Worm (Caenorhabditis elegans) whole organism, L1 larva: ENCODE results near the gene asp-7.
A peak's percentile ranks its signal among the peaks of the same experiment; 100 is the strongest.

Source experiments
- C04F5.9 ChIP-seq: sonication (generic microtip); optimal IDR thresholded peaks from 2 replicates; lab custom pipeline; 2016; ENCODE audit warnings: missing genetic modification characterization, missing compliant biosample characterization
- C16A3.4 ChIP-seq: fragments of 150-350 bp; optimal IDR thresholded peaks from 2 replicates; lab custom pipeline; 2014; ENCODE audit warnings: missing biosample characterization, missing genetic modification characterization
- C34B4.2 ChIP-seq: sonication (generic microtip); optimal IDR thresholded peaks from 2 replicates; lab custom pipeline; 2017; ENCODE audit warnings: mild to moderate bottlenecking, missing genetic modification characterization, missing compliant biosample characterization
- F16B12.6 ChIP-seq: fragments of 150-350 bp; optimal IDR thresholded peaks from 2 replicates; lab custom pipeline; 2014; ENCODE audit warnings: missing biosample characterization, missing genetic modification characterization
- Y116A8C.19 ChIP-seq: sonication (generic microtip); optimal IDR thresholded peaks from 2 replicates; lab custom pipeline; 2016; ENCODE audit warnings: missing compliant biosample characterization, missing genetic modification characterization, borderline replicate concordance
- aha-1 ChIP-seq: fragments of 150-350 bp; optimal IDR thresholded peaks from 2 replicates; lab custom pipeline; 2014; ENCODE audit warnings: missing biosample characterization, missing genetic modification characterization
- blmp-1 ChIP-seq: fragments of 150-350 bp; optimal IDR thresholded peaks from 2 replicates; lab custom pipeline; 2014; ENCODE audit warnings: missing biosample characterization, missing genetic modification characterization
- ceh-8 ChIP-seq: fragments of 200-800 bp; sonication (Bioruptor generic); optimal IDR thresholded peaks from 2 replicates; lab custom pipeline; 2018; ENCODE audit warnings: mild to moderate bottlenecking, missing genetic modification characterization, moderate library complexity, missing compliant biosample characterization
- ceh-88 ChIP-seq: fragments of 200-800 bp; sonication (Bioruptor generic); IDR thresholded peaks from 2 replicates; pipeline ENCODE4 v1.3.6; 2022; ENCODE audit warnings: missing genetic modification characterization, missing compliant biosample characterization
- ceh-90 ChIP-seq: sonication (generic microtip); optimal IDR thresholded peaks from 2 replicates; lab custom pipeline; 2016; ENCODE audit warnings: missing genetic modification characterization, missing compliant biosample characterization
- dpl-1 ChIP-seq, 3 experiments: fragments of 150-350 bp in 2 of 3; sonication (generic microtip) in 1 of 3; optimal IDR thresholded peaks; 2 replicates each; lab custom pipeline; 2014 to 2017; ENCODE audit warnings: missing biosample characterization in 3 of 3, missing genetic modification characterization in 3 of 3, missing genetic modification reagents in 3 of 3
- efl-1 ChIP-seq, 4 experiments: fragments of 150-350 bp; optimal IDR thresholded peaks in 3 of 4; peaks in 1 of 4; 1 replicate in 1 of 4; 2 replicates in 3 of 4; lab custom pipeline; 2014; ENCODE audit warnings: missing biosample characterization in 2 of 4, missing genetic modification characterization in 2 of 4, missing genetic modification reagents in 2 of 4
- egl-13 ChIP-seq: sonication (generic microtip); optimal IDR thresholded peaks from 2 replicates; lab custom pipeline; 2016; ENCODE audit warnings: missing genotype, missing genetic modification reagents, missing genetic modification characterization, missing compliant biosample characterization
- elt-2 ChIP-seq: sonication (generic microtip); optimal IDR thresholded peaks from 2 replicates; lab custom pipeline; 2016; ENCODE audit warnings: missing genetic modification characterization, mild to moderate bottlenecking, inconsistent platforms, missing compliant biosample characterization, missing genetic modification reagents
- ets-5 ChIP-seq: fragments of 200-800 bp; sonication (Bioruptor generic); IDR thresholded peaks from 2 replicates; pipeline ENCODE4 v1.3.6; 2022; ENCODE audit warnings: missing genetic modification characterization, missing compliant biosample characterization
- fkh-10 ChIP-seq: sonication (generic microtip); optimal IDR thresholded peaks from 2 replicates; lab custom pipeline; 2017; ENCODE audit warnings: missing biosample characterization, missing genetic modification reagents, missing genetic modification characterization
- hlh-4 ChIP-seq: sonication (generic microtip); optimal IDR thresholded peaks from 2 replicates; lab custom pipeline; 2016; ENCODE audit warnings: mild to moderate bottlenecking, missing genetic modification characterization, missing compliant biosample characterization
- lin-15B ChIP-seq: fragments of 150-350 bp; sonication (generic microtip); optimal IDR thresholded peaks from 3 replicates; lab custom pipeline; 2014; ENCODE audit warnings: missing biosample characterization, missing genetic modification characterization
- lin-39 ChIP-seq: fragments of 150-350 bp; optimal IDR thresholded peaks from 2 replicates; lab custom pipeline; 2014; ENCODE audit warnings: missing biosample characterization, missing genetic modification reagents, missing genetic modification characterization
- lir-3 ChIP-seq: sonication (generic microtip); optimal IDR thresholded peaks from 2 replicates; lab custom pipeline; 2016; ENCODE audit warnings: mild to moderate bottlenecking, missing genetic modification characterization, moderate library complexity, missing compliant biosample characterization; ENCODE audit not compliant: poor library complexity
- mab-9 ChIP-seq: fragments of 200-800 bp; sonication (Bioruptor generic); IDR thresholded peaks from 2 replicates; pipeline ENCODE4 v1.3.6; 2022; ENCODE audit warnings: missing genetic modification reagents, missing genetic modification characterization, missing compliant biosample characterization
- mdl-1 ChIP-seq, 2 experiments: fragments of 150-350 bp; optimal IDR thresholded peaks; 2 replicates each; lab custom pipeline; 2014 to 2017; ENCODE audit warnings: missing biosample characterization in 2 of 2, missing genetic modification characterization in 2 of 2, inconsistent platforms in 1 of 2
- nhr-11 ChIP-seq: fragments of 150-350 bp; optimal IDR thresholded peaks from 2 replicates; lab custom pipeline; 2014; ENCODE audit warnings: missing biosample characterization, missing genetic modification characterization
- nhr-237 ChIP-seq: fragments of 150-350 bp; optimal IDR thresholded peaks from 2 replicates; lab custom pipeline; 2014; ENCODE audit warnings: missing biosample characterization, missing genetic modification characterization
- nhr-28 ChIP-seq: fragments of 150-350 bp; optimal IDR thresholded peaks from 2 replicates; lab custom pipeline; 2014; ENCODE audit warnings: missing biosample characterization, missing genetic modification characterization
- nhr-71 ChIP-seq: sonication (generic microtip); optimal IDR thresholded peaks from 2 replicates; lab custom pipeline; 2016; ENCODE audit warnings: mild to moderate bottlenecking, missing genetic modification characterization, moderate library complexity, missing compliant biosample characterization
- nhr-85 ChIP-seq: sonication (generic microtip); peaks from one replicate; lab custom pipeline; 2016; ENCODE audit warnings: missing genetic modification characterization, inconsistent platforms, missing compliant biosample characterization
- pax-3 ChIP-seq: fragments of 200-800 bp; sonication (Bioruptor generic); optimal IDR thresholded peaks from 2 replicates; lab custom pipeline; 2018; ENCODE audit warnings: mild to moderate bottlenecking, missing genetic modification characterization, moderate library complexity, missing compliant biosample characterization
- skn-1 ChIP-seq: fragments of 150-350 bp; optimal IDR thresholded peaks from 2 replicates; lab custom pipeline; 2014; ENCODE audit warnings: missing biosample characterization, missing genetic modification characterization
- snpc-4 ChIP-seq: fragments of 150-350 bp; optimal IDR thresholded peaks from 2 replicates; lab custom pipeline; 2014; ENCODE audit warnings: missing biosample characterization, missing genetic modification characterization
- sox-4 ChIP-seq: sonication (generic microtip); optimal IDR thresholded peaks from 2 replicates; lab custom pipeline; 2016; ENCODE audit warnings: missing genetic modification characterization, missing compliant biosample characterization
- sptf-1 ChIP-seq: fragments of 150-350 bp; optimal IDR thresholded peaks from 2 replicates; lab custom pipeline; 2014; ENCODE audit warnings: missing biosample characterization, missing genetic modification characterization
- unc-86 ChIP-seq: sonication (generic microtip); optimal IDR thresholded peaks from 2 replicates; lab custom pipeline; 2016; ENCODE audit warnings: missing genetic modification characterization, missing compliant biosample characterization
- vab-15 ChIP-seq: sonication (generic microtip); optimal IDR thresholded peaks from 2 replicates; lab custom pipeline; 2017; ENCODE audit warnings: missing genotype, mild to moderate bottlenecking, missing genetic modification characterization, missing compliant biosample characterization
- zag-1 ChIP-seq: fragments of 150-350 bp; optimal IDR thresholded peaks from 2 replicates; lab custom pipeline; 2014; ENCODE audit warnings: missing biosample characterization, missing genetic modification characterization
- ztf-11 ChIP-seq, 2 experiments: sonication (generic microtip); optimal IDR thresholded peaks; 2 replicates each; lab custom pipeline; 2016 to 2017; ENCODE audit warnings: missing genetic modification characterization in 2 of 2, missing biosample characterization in 1 of 2, missing compliant biosample characterization in 1 of 2

Gene asp-7

ce11 chrV:2987407-2987806 is 40.7 kb upstream of the asp-7 start, which contains the start of gene srh-85:
Gene srh-85, minus strand, starts transcription at chrV:2987507.
- TF ChIP-seq nhr-71 (no peak), lin-39 (tag; lab: Kevin White, UChicago) (no peak), efl-1 (optimal IDR thresholded peaks at IDR 0.05; lab: Kevin White, UChicago) (no peak), efl-1 (GFP tag; optimal IDR thresholded peaks at IDR 0.05 in 1 of 2; lab: Kevin White, UChicago) (peak in 1 of 2 experiments; percentile 62)
- TF ChIP-seq, all 84 proteins: peak for 1

- TF ChIP-seq fkh-10 (GFP tag; lab: Kevin White, UChicago) (no peak), ceh-88 (GFP tag; lab: Robert Waterston, UW) (no peak), unc-86 (no peak), hlh-4 (tag; lab: Kevin White, UChicago) (no peak), nhr-237 (no peak), dpl-1 (GFP tag; optimal IDR thresholded peaks at IDR 0.05; lab: Kevin White, UChicago) (no peak), ztf-11 (tag; optimal IDR thresholded peaks at IDR 0.05; lab: Kevin White, UChicago) (no peak), lin-39 (tag; lab: Kevin White, UChicago) (no peak), nhr-71 (no peak), egl-13 (tag; lab: Kevin White, UChicago) (no peak), ets-5 (GFP tag; lab: Robert Waterston, UW) (no peak), F16B12.6 (tag; lab: Kevin White, UChicago) (no peak), sox-4 (no peak), nhr-11 (tag; lab: Kevin White, UChicago) (no peak), snpc-4 (tag; lab: Kevin White, UChicago) (no peak), Y116A8C.19 (tag; lab: Kevin White, UChicago) (no peak), elt-2 (tag; lab: Kevin White, UChicago) (no peak), vab-15 (tag; lab: Kevin White, UChicago) (no peak), skn-1 (no peak), nhr-28 (tag; lab: Kevin White, UChicago) (no peak)
Observed at ce11 chrV:2991485-2991884, 36.6 kb upstream of the asp-7 start, which contains the start of gene srw-121. Gene srw-121, minus strand, starts transcription at chrV:2991585.

ce11 chrV:2992060-2992459 is 36.0 kb upstream of the asp-7 start:
- no peak for TF ChIP-seq lin-15B (tag; lab: Kevin White, UChicago)

ce11 chrV:2993816-2994215 is 34.3 kb upstream of the asp-7 start, which contains the start of gene srw-115:
Gene srw-115, minus strand, starts transcription at chrV:2993916.
- TF ChIP-seq lin-39 (tag; lab: Kevin White, UChicago) = no peak
- TF ChIP-seq aha-1 (tag; lab: Kevin White, UChicago) = no peak
- TF ChIP-seq nhr-28 (tag; lab: Kevin White, UChicago) = no peak
- TF ChIP-seq sptf-1 (tag; lab: Kevin White, UChicago) = no peak
- no peak for TF ChIP-seq mdl-1 (tag; optimal IDR thresholded peaks at IDR 0.05; lab: Kevin White, UChicago)
- no peak for TF ChIP-seq ceh-90 (tag; lab: Kevin White, UChicago)
- TF ChIP-seq zag-1 = no peak
- TF ChIP-seq mab-9 = no peak
- TF ChIP-seq C16A3.4 = no peak
- TF ChIP-seq nhr-237 = no peak
- no peak for TF ChIP-seq nhr-85 (tag; lab: Kevin White, UChicago)
- TF ChIP-seq snpc-4 (tag; lab: Kevin White, UChicago) = no peak
- no peak for TF ChIP-seq F16B12.6 (tag; lab: Kevin White, UChicago)
- TF ChIP-seq lir-3 (tag; lab: Kevin White, UChicago) = no peak
- no peak for TF ChIP-seq pax-3
- no peak for TF ChIP-seq C34B4.2 (tag; lab: Kevin White, UChicago)
- no peak for TF ChIP-seq blmp-1 (tag; lab: Kevin White, UChicago)
- TF ChIP-seq C04F5.9 (tag; lab: Kevin White, UChicago) = no peak
- no peak for TF ChIP-seq ceh-8 (GFP tag; lab: Kevin White, UChicago)
